Fruit fly (Drosophila melanogaster) whole organism, wandering third instar larva: ENCODE data around the gene Rab35.
"Not testable (repeated sequence)": the region's sequence is repeated elsewhere in the genome, so short reads cannot be mapped to it uniquely, and the experiment has no call there.

Experiments used
- Abd-B ChIP-seq: fragments of >200 bp; optimal IDR thresholded peaks from 2 replicates; lab custom pipeline; 2017; ENCODE audit warnings: missing biosample characterization, missing genetic modification characterization
- CG9705 ChIP-seq: fragments of 200-800 bp; sonication (Bioruptor generic); optimal IDR thresholded peaks from 2 replicates; lab custom pipeline; 2018; ENCODE audit warnings: missing biosample characterization, mild to moderate bottlenecking, missing genetic modification characterization
- CrebA ChIP-seq: fragments of 200-800 bp; sonication (Bioruptor generic); optimal IDR thresholded peaks from 2 replicates; lab custom pipeline; 2016; ENCODE audit warnings: missing biosample characterization, mild to moderate bottlenecking, missing genetic modification characterization, borderline replicate concordance
- Dfd ChIP-seq: fragments of >200 bp; optimal IDR thresholded peaks from 2 replicates; lab custom pipeline; 2017; ENCODE audit warnings: missing biosample characterization, missing genetic modification characterization
- GATAd ChIP-seq: sonication (Bioruptor generic); optimal IDR thresholded peaks from 2 replicates; lab custom pipeline; 2016; ENCODE audit warnings: missing biosample characterization, missing genetic modification characterization
- Hnf4 ChIP-seq: fragments of 200-800 bp; sonication (Bioruptor generic); optimal IDR thresholded peaks from 2 replicates; lab custom pipeline; 2016; ENCODE audit warnings: missing biosample characterization, mild to moderate bottlenecking, missing genetic modification characterization
- Hr78 ChIP-seq: fragments of >200 bp; optimal IDR thresholded peaks from 2 replicates; lab custom pipeline; 2017; ENCODE audit warnings: missing biosample characterization, missing genetic modification characterization
- Hr83 ChIP-seq: fragments of 200-300 bp; sonication (Bioruptor generic); optimal IDR thresholded peaks from 2 replicates; lab custom pipeline; 2016; ENCODE audit warnings: missing biosample characterization, mild to moderate bottlenecking, missing genetic modification characterization, moderate library complexity; ENCODE audit not compliant: poor library complexity, severe bottlenecking
- Jra ChIP-seq: sonication (Bioruptor generic); optimal IDR thresholded peaks from 2 replicates; lab custom pipeline; 2016; ENCODE audit warnings: missing biosample characterization, missing genetic modification characterization
- Mio ChIP-seq: sonication (Bioruptor generic); optimal IDR thresholded peaks from 2 replicates; lab custom pipeline; 2016; ENCODE audit warnings: missing biosample characterization, missing genetic modification characterization
- Myc ChIP-seq: fragments of >200 bp; optimal IDR thresholded peaks from 2 replicates; lab custom pipeline; 2017
- N ChIP-seq: fragments of >200 bp; optimal IDR thresholded peaks from 2 replicates; lab custom pipeline; 2018; ENCODE audit warnings: missing biosample characterization, missing external identifiers, missing genetic modification characterization
- OdsH ChIP-seq: fragments of 200-800 bp; sonication (Bioruptor generic); optimal IDR thresholded peaks from 2 replicates; lab custom pipeline; 2016; ENCODE audit warnings: missing biosample characterization, mild to moderate bottlenecking, missing genetic modification characterization
- Rel ChIP-seq, 2 experiments: fragments of 200-800 bp; sonication (Bioruptor generic) in 1 of 2; optimal IDR thresholded peaks; 2 replicates in 1 of 2; 3 replicates in 1 of 2; lab custom pipeline; 2016 to 2019; ENCODE audit warnings: mild to moderate bottlenecking in 2 of 2, missing biosample characterization in 2 of 2, missing genetic modification characterization in 2 of 2, moderate library complexity in 1 of 2
- Sp1 ChIP-seq: fragments of 200-800 bp; sonication (Bioruptor generic); optimal IDR thresholded peaks from 3 replicates; lab custom pipeline; 2019; ENCODE audit warnings: missing biosample characterization, mild to moderate bottlenecking, missing genetic modification characterization, moderate library complexity
- Vsx2 ChIP-seq: fragments of 200-300, 225-300 bp; sonication (Bioruptor generic); optimal IDR thresholded peaks from 2 replicates; lab custom pipeline; 2018; ENCODE audit warnings: missing biosample characterization, missing genetic modification characterization; ENCODE audit not compliant: partially characterized antibody
- br ChIP-seq: fragments of 200-800 bp; sonication (Bioruptor generic); optimal IDR thresholded peaks from 2 replicates; lab custom pipeline; 2016; ENCODE audit warnings: missing biosample characterization, missing genetic modification characterization
- brk ChIP-seq: fragments of 200-800 bp; sonication (Bioruptor generic); optimal IDR thresholded peaks from 2 replicates; lab custom pipeline; 2016; ENCODE audit warnings: missing biosample characterization, mild to moderate bottlenecking, missing genetic modification characterization
- dl ChIP-seq, 2 experiments: fragments of 175-275, 200-275 bp in 1 of 2; fragments of 200-275 bp in 1 of 2; sonication (Bioruptor generic); optimal IDR thresholded peaks; lab custom pipeline; 2018; ENCODE audit warnings: mild to moderate bottlenecking in 2 of 2, missing biosample characterization in 2 of 2, missing genetic modification characterization in 2 of 2, moderate library complexity in 2 of 2; ENCODE audit not compliant: partially characterized antibody in 2 of 2, insufficient read depth in 1 of 2
- dmrt93B ChIP-seq: fragments of 200-800 bp; sonication (Bioruptor generic); optimal IDR thresholded peaks from 2 replicates; lab custom pipeline; 2018; ENCODE audit warnings: missing biosample characterization, mild to moderate bottlenecking, missing genetic modification characterization
- dsf ChIP-seq: sonication (Bioruptor generic); optimal IDR thresholded peaks from 2 replicates; lab custom pipeline; 2016; ENCODE audit warnings: missing biosample characterization, missing genetic modification characterization, borderline replicate concordance
- ey ChIP-seq: fragments of 200-800 bp; sonication (Bioruptor generic); optimal IDR thresholded peaks from 2 replicates; lab custom pipeline; 2016; ENCODE audit warnings: missing biosample characterization, missing genetic modification characterization
- foxo ChIP-seq, 2 experiments: fragments of 200-800 bp; sonication (Bioruptor generic); optimal IDR thresholded peaks; 2 replicates in 1 of 2; 3 replicates in 1 of 2; lab custom pipeline; 2016 to 2017; ENCODE audit warnings: missing biosample characterization in 2 of 2, missing genetic modification characterization in 2 of 2
- fru ChIP-seq: fragments of 200-800 bp; sonication (Bioruptor generic); optimal IDR thresholded peaks from 3 replicates; lab custom pipeline; 2016; ENCODE audit warnings: missing biosample characterization, mild to moderate bottlenecking, missing genetic modification characterization
- h ChIP-seq: fragments of 200-800 bp; sonication (Bioruptor generic); optimal IDR thresholded peaks from 3 replicates; lab custom pipeline; 2016; ENCODE audit warnings: missing biosample characterization, mild to moderate bottlenecking, missing genetic modification characterization
- jim ChIP-seq: fragments of 175-275, 200-325 bp; sonication (Bioruptor generic); optimal IDR thresholded peaks from 2 replicates; lab custom pipeline; 2016; ENCODE audit warnings: missing biosample characterization, mild to moderate bottlenecking, missing genetic modification characterization
- lola ChIP-seq: fragments of >200 bp; optimal IDR thresholded peaks from 2 replicates; lab custom pipeline; 2017; ENCODE audit warnings: missing biosample characterization, missing genetic modification characterization
- pan ChIP-seq: fragments of >200 bp; optimal IDR thresholded peaks from 2 replicates; lab custom pipeline; 2017
- psq ChIP-seq: fragments of 200-800 bp; sonication (Bioruptor generic); optimal IDR thresholded peaks from 3 replicates; lab custom pipeline; 2017; ENCODE audit warnings: missing biosample characterization, mild to moderate bottlenecking, missing genetic modification characterization, moderate library complexity
- rgr ChIP-seq: fragments of 200-800 bp; sonication (Bioruptor generic); optimal IDR thresholded peaks from 3 replicates; lab custom pipeline; 2016; ENCODE audit warnings: missing biosample characterization, mild to moderate bottlenecking, missing genetic modification characterization
- sage ChIP-seq: fragments of 200-800 bp; sonication (Bioruptor generic); optimal IDR thresholded peaks from 2 replicates; lab custom pipeline; 2016; ENCODE audit warnings: missing biosample characterization, mild to moderate bottlenecking, missing genetic modification characterization
- sv ChIP-seq: fragments of 200-800 bp; sonication (Bioruptor generic); optimal IDR thresholded peaks from 3 replicates; lab custom pipeline; 2016; ENCODE audit warnings: missing biosample characterization, missing genetic modification characterization
- tai ChIP-seq: sonication (Bioruptor generic); optimal IDR thresholded peaks from 2 replicates; lab custom pipeline; 2016; ENCODE audit warnings: missing biosample characterization, missing genetic modification characterization
- usp ChIP-seq: fragments of >200 bp; optimal IDR thresholded peaks from 2 replicates; lab custom pipeline; 2017; ENCODE audit warnings: missing biosample characterization, missing genetic modification characterization
- woc ChIP-seq: sonication (Bioruptor generic); optimal IDR thresholded peaks from 2 replicates; lab custom pipeline; 2016; ENCODE audit warnings: missing biosample characterization, mild to moderate bottlenecking, missing genetic modification characterization

The Rab35 gene

DNA sequence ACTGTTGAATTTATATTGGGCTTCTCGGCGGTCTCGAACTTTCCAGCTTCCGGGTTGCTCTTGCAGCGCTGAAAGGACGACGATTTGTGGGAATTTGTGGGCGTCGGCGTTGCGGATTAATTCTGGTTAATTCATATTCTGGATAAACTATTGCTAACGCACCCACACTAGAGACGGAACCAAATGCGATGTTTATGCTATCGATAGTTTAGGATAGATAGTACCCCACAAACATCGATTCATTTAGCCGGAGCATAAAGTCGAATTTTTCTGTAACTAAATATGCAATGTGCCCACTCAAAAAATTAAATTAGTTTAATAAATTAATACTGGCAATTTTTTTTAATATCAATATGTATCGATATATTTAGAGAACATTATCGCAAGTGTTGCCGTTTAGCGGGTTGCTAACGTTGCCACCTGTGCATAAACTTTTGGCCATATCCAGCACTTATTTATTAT, at the start of gene Rab35:
TSS of gene Rab35 (minus strand) at position 194 of the 462 bp plus-strand sequence.
- TF ChIP-seq N (GFP tag; lab: Kevin White, UChicago), result no peak
- TF ChIP-seq Jra, result peak; percentile 40
- TF ChIP-seq tai (GFP tag; lab: Kevin White, UChicago), result no peak
- peak; percentile 2 for TF ChIP-seq sage
- TF ChIP-seq OdsH (GFP tag; lab: Kevin White, UChicago), result no peak
- TF ChIP-seq rgr (GFP tag; lab: Kevin White, UChicago), result peak; percentile 17
- TF ChIP-seq jim (GFP tag; lab: Kevin White, UChicago), result no peak
- TF ChIP-seq ey (GFP tag; lab: Kevin White, UChicago), result no peak
- peak; percentile 29 for TF ChIP-seq h (GFP tag; lab: Kevin White, UChicago)
- TF ChIP-seq Mio (GFP tag; lab: Kevin White, UChicago), result no peak
- TF ChIP-seq woc, result no peak
- TF ChIP-seq CG9705 (GFP tag; lab: Kevin White, UChicago), result no peak
- TF ChIP-seq sv (GFP tag; lab: Kevin White, UChicago), result peak; percentile 24
- peak; percentile 43 for TF ChIP-seq Hnf4
- no peak for TF ChIP-seq brk (GFP tag; lab: Kevin White, UChicago)
- peak; percentile 4 for TF ChIP-seq dsf (GFP tag; lab: Kevin White, UChicago)
- no peak for TF ChIP-seq pan (lab: Kevin White, UChicago)
- TF ChIP-seq foxo (GFP tag; optimal IDR thresholded peaks at IDR 0.05; lab: Kevin White, UChicago), result peak in 1 of 2 experiments; percentile 0
- TF ChIP-seq GATAd (GFP tag; lab: Kevin White, UChicago), result no peak
- no peak for TF ChIP-seq usp (GFP tag; lab: Kevin White, UChicago)
- TF ChIP-seq dl (GFP tag; optimal IDR thresholded peaks at IDR 0.05; lab: Kevin White, UChicago; ENCODE audit: insufficient read depth in 1 of 2, partially characterized antibody in 2 of 2), result no peak
- no peak for TF ChIP-seq CrebA

- not testable (repeated sequence) for TF ChIP-seq psq (GFP tag; lab: Kevin White, UChicago); dsf (GFP tag; lab: Kevin White, UChicago); Jra
Measured at dm6 chrX:20201833-20202232, 42.2 kb upstream of the Rab35 start, which contains the start of gene SdicA. SdicA (minus strand) TSS chrX:20201933.

dm6 chrX:20194127-20194526, 34.5 kb upstream of the Rab35 start, which contains the start of gene Sdic3:
Sdic3 (minus strand) TSS chrX:20194227.
- not testable (repeated sequence) for TF ChIP-seq usp (GFP tag; lab: Kevin White, UChicago); CrebA; Jra

DNA sequence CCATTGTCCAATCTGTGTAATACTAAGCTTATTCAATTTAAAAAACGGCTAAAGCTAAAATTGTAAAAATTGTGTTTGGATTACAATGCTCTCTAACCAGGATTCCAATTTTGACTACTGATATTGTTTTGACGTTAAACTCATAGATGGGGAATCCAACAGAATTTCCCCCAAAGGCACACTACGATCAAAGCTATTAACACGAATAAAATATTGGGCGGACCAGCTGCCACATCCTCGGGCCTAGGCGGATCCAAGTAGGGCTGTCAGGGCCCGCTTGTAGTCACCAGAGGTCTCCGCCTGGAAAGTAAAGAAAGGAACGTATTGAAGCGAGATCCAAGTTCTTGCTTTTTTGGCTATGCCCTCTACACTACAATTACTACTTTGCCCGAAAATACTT, 26.7 kb upstream of the Rab35 start, which contains the start of gene Sdic2:
TSS of gene Sdic2 (minus strand) at position 101 of the 400 bp plus-strand sequence.
- not testable (repeated sequence) for TF ChIP-seq rgr, usp, Hr78 (GFP tag; lab: Kevin White, UChicago)

- not testable (repeated sequence) for TF ChIP-seq dsf (GFP tag; lab: Kevin White, UChicago); Myc (lab: Kevin White, UChicago); br (GFP tag; lab: Kevin White, UChicago)
- TF ChIP-seq, all 38 proteins: peak for 0; not testable (repeated sequence) for 38
Measured at dm6 chrX:20178538-20178937, 18.9 kb upstream of the Rab35 start, which contains the start of gene Sdic1. Sdic1 (minus strand) TSS chrX:20178638.

- TF ChIP-seq N (GFP tag; lab: Kevin White, UChicago) (no peak), Jra (peak; percentile 72), lola (GFP tag; lab: Kevin White, UChicago) (no peak), foxo (GFP tag; optimal IDR thresholded peaks at IDR 0.05; lab: Kevin White, UChicago) (peak; percentile 46 to 91), dl (GFP tag; optimal IDR thresholded peaks at IDR 0.05; lab: Kevin White, UChicago; ENCODE audit: insufficient read depth in 1 of 2, partially characterized antibody in 2 of 2) (no peak), br (GFP tag; lab: Kevin White, UChicago) (peak; percentile 91), jim (GFP tag; lab: Kevin White, UChicago) (no peak), fru (GFP tag; lab: Kevin White, UChicago) (peak; percentile 93), Rel (GFP tag; optimal IDR thresholded peaks at IDR 0.05; lab: Kevin White, UChicago) (peak; percentile 16), Rel (tag; optimal IDR thresholded peaks at IDR 0.05; lab: Kevin White, UChicago) (peak; percentile 57), Myc (lab: Kevin White, UChicago) (no peak), Abd-B (GFP tag; lab: Kevin White, UChicago) (no peak), Hr83 (no peak), ey (GFP tag; lab: Kevin White, UChicago) (peak; percentile 93), Hnf4 (peak; percentile 79), dmrt93B (peak; percentile 92), sage (peak; percentile 81), psq (GFP tag; lab: Kevin White, UChicago) (peak; percentile 82), Vsx2 (no peak), tai (GFP tag; lab: Kevin White, UChicago) (no peak), CrebA (no peak), h (GFP tag; lab: Kevin White, UChicago) (peak; percentile 92), Dfd (GFP tag; lab: Kevin White, UChicago) (no peak), Hr78 (GFP tag; lab: Kevin White, UChicago) (no peak), Sp1 (GFP tag; lab: Kevin White, UChicago) (peak; percentile 92)
Measured at dm6 chrX:20173464-20173995, 13.9 kb upstream of the Rab35 start, which contains the start of gene AnxB10. AnxB10 (minus strand) TSS chrX:20173514.
